Worm (Caenorhabditis elegans) whole organism, late embryonic: ENCODE results near the gene nxf-2.

ENCODE experiments used
- ama-1 ChIP-seq: fragments of 150-350 bp; optimal IDR thresholded peaks from 2 replicates; lab custom pipeline; 2014
- ceh-19 ChIP-seq: fragments of 200-800 bp; sonication (Bioruptor generic); optimal IDR thresholded peaks from 2 replicates; lab custom pipeline; 2018; ENCODE audit warnings: mild to moderate bottlenecking, missing genetic modification characterization, missing compliant biosample characterization
- elt-2 ChIP-seq: sonication (generic microtip); optimal IDR thresholded peaks from 2 replicates; lab custom pipeline; 2016; ENCODE audit warnings: missing genetic modification reagents, missing genetic modification characterization, missing compliant biosample characterization
- fkh-10 ChIP-seq: fragments of 150-350 bp; optimal IDR thresholded peaks from 2 replicates; lab custom pipeline; 2014; ENCODE audit warnings: missing biosample characterization, missing genetic modification reagents, missing genetic modification characterization
- nhr-11 ChIP-seq: fragments of 150-350 bp; optimal IDR thresholded peaks from 2 replicates; lab custom pipeline; 2014; ENCODE audit warnings: missing biosample characterization, missing genetic modification characterization
- pag-3 ChIP-seq: sonication (generic microtip); optimal IDR thresholded peaks from 2 replicates; lab custom pipeline; 2016; ENCODE audit warnings: missing compliant biosample characterization, missing genetic modification characterization, borderline replicate concordance
- pha-4 ChIP-seq: fragments of 150-350 bp; optimal IDR thresholded peaks from 2 replicates; lab custom pipeline; 2018; ENCODE audit warnings: missing biosample characterization, missing genetic modification reagents, missing genetic modification characterization
- pqm-1 ChIP-seq: sonication (generic microtip); optimal IDR thresholded peaks from 2 replicates; lab custom pipeline; 2016; ENCODE audit warnings: missing genetic modification characterization, missing compliant biosample characterization
- sdc-2 ChIP-seq: sonication (generic microtip); optimal IDR thresholded peaks from 2 replicates; lab custom pipeline; 2016; ENCODE audit warnings: missing genotype, missing genetic modification characterization, missing compliant biosample characterization
- sox-4 ChIP-seq: sonication (generic microtip); optimal IDR thresholded peaks from 2 replicates; lab custom pipeline; 2017; ENCODE audit warnings: mild to moderate bottlenecking, missing genetic modification characterization, inconsistent platforms, missing compliant biosample characterization
- ttx-3 ChIP-seq: sonication (generic microtip); optimal IDR thresholded peaks from 2 replicates; lab custom pipeline; 2016; ENCODE audit warnings: missing genetic modification reagents, missing genetic modification characterization, missing compliant biosample characterization

DNA sequence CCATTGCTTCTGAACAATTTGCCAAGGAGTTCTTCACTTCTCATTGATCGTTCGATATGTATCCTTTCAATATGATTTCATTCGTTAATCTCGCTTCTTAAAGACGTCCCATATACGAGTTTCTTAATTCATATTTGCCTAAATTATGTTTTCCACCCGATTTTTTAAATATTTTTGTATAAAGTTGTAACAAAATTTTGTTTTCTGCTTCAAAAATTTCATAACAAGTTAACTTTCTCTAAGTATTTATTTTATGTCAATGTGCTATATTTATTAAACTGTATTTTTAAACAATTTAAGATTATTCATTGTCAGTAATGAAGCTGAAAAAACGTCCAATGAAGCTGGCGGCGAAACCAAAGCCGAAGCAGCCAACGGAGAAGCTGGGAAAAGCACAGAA lies 31.8 kb upstream of the nxf-2 start, which contains the start of gene F23B12.7:
- TF ChIP-seq sdc-2 (tag; lab: Kevin White, UChicago) (no peak), elt-2 (tag; lab: Kevin White, UChicago) (no peak), ama-1 (lab: Kevin White, UChicago) (no peak), nhr-11 (tag; lab: Kevin White, UChicago) (no peak), ceh-19 (GFP tag; lab: Kevin White, UChicago) (no peak), pha-4 (no peak), ttx-3 (tag; lab: Kevin White, UChicago) (no peak), fkh-10 (GFP tag; lab: Kevin White, UChicago) (no peak), pqm-1 (tag; lab: Kevin White, UChicago) (no peak), pag-3 (tag; lab: Kevin White, UChicago) (no peak), sox-4 (tag; lab: Kevin White, UChicago) (no peak)
